Worm (Caenorhabditis elegans) whole organism, mixed stage, embryonic: ENCODE measurements around the gene F23H11.2.

Experiments
- elt-3 ChIP-seq: fragments of 150-350 bp; optimal IDR thresholded peaks from 2 replicates; lab custom pipeline; 2014; ENCODE audit warnings: missing biosample characterization, missing genetic modification characterization
- unc-120 ChIP-seq: sonication (generic microtip); optimal IDR thresholded peaks from 2 replicates; lab custom pipeline; 2017; ENCODE audit warnings: missing genetic modification characterization, missing compliant biosample characterization; ENCODE audit not compliant: poor library complexity, severe bottlenecking
- unc-62 ChIP-seq: fragments of 150-350 bp; optimal IDR thresholded peaks from 2 replicates; lab custom pipeline; 2014; ENCODE audit warnings: missing biosample characterization, missing genetic modification reagents, missing genetic modification characterization
- ztf-11 ChIP-seq: fragments of 150-350 bp; optimal IDR thresholded peaks from 2 replicates; lab custom pipeline; 2014; ENCODE audit warnings: missing biosample characterization, missing genetic modification characterization

DNA sequence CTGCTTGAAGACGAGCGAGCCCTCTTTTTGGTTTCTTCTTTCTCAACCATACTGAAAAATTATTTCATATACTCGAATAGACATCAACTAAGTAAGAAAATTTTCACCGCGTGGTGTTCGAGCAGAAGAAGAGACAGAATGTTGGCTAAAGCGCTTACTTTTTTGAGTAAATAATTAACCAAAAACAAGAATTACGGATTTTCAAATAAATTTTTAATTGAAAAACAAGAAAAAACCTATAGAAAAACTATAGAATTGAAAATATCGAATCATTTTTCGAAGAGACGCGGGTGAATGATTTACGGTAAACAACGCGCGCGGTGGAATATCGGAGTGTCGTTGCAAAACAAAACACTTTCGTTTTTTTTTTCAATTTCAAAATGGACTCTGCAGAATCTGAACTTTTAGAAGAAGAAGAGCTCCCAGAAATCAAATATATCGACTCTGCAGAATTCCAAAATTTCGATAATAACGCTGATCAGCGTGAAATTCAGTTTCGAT lies 41.6 kb upstream of the F23H11.2 start, which contains the start of the genes rnp-5 and tag-51:
- TF ChIP-seq unc-62 (GFP tag; lab: Kevin White, UChicago) (no peak), ztf-11 (tag; lab: Kevin White, UChicago) (no peak), unc-120 (tag; lab: Kevin White, UChicago) (no peak), elt-3 (tag; lab: Kevin White, UChicago) (no peak)
